Worm (Caenorhabditis elegans): Measurements from ENCODE around the gene F14B8.4.

F14B8.4 gene

DNA sequence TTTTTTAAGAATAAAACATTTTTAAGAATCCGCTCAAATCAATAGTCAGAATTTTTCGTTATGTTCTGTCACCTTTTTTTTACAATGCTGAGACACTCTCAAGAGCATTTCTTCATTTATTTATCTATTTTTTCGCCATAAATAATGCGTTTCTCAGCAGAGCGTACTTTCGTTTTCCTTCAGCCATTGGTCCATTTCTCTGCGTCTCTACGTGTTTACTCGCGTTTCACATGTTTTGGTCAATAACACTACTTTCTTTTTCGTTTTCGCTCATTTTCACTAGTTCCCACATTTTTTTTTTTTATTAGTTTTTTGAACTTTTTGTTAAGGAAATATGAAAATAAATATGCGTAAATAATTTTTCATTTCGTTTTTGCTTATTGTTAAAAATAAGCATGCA is 34.7 kb upstream of the F14B8.4 start (continued):
- no peak for TF ChIP-seq duxl-1 (tag; optimal IDR thresholded peaks at IDR 0.05; ENCODE audit: poor library complexity)
- peak; percentile 78 for TF ChIP-seq aha-1 (tag)
- peak; percentile 51 for TF ChIP-seq mep-1 (tag; optimal IDR thresholded peaks at IDR 0.05)
- peak in 1 of 2 experiments; percentile 33 for TF ChIP-seq mdl-1 (tag; optimal IDR thresholded peaks at IDR 0.05)

DNA sequence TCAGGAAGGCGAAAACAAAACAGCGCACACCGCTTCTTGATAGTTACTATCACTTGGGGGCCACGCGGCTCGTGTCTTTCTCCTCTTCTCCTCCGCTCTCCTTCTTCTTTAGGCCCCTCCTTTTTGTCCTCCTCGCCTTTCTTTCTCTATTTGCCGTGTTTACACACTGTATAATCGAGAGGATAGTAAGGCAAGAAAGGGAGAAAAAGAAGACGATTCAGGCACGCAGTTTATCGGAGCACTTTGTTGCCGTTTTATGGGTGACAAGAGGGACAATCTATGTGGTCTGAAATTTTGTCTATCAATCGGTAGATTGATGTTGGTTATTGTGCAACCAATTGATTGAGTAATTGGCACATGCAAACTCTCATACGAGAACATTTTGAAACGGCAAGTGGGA is 32.4 kb upstream of the F14B8.4 start, which contains the start of gene F14B8.6:
Gene F14B8.6 (minus strand): TSS at position 292 of the 400 bp plus-strand sequence.
- TF ChIP-seq ztf-11 (tag; optimal IDR thresholded peaks at IDR 0.05) (no peak), F49E8.2 (tag; optimal IDR thresholded peaks at IDR 0.05; ENCODE audit: borderline replicate concordance) (no peak), nhr-77 (tag; optimal IDR thresholded peaks at IDR 0.05) (no peak), gei-8 (GFP tag; optimal IDR thresholded peaks at IDR 0.05) (no peak), lin-38 (GFP tag; IDR thresholded peaks at IDR 0.05) (no peak), dmd-6 (GFP tag; IDR thresholded peaks at IDR 0.05) (peak; percentile 84), lin-29 (GFP tag; IDR thresholded peaks at IDR 0.05) (no peak), nhr-48 (tag; optimal IDR thresholded peaks at IDR 0.05) (no peak), zip-11 (GFP tag; IDR thresholded peaks at IDR 0.05) (no peak), nhr-28 (tag; optimal IDR thresholded peaks at IDR 0.05) (peak; percentile 43), nhr-111 (GFP tag; optimal IDR thresholded peaks at IDR 0.05) (no peak), mdl-1 (tag; optimal IDR thresholded peaks at IDR 0.05) (peak; percentile 48 to 68), arid-1 (GFP tag; conservative IDR thresholded peaks at IDR 0.05) (no peak), lin-15B (tag; optimal IDR thresholded peaks at IDR 0.05) (no peak), lim-7 (GFP tag; IDR thresholded peaks at IDR 0.05) (no peak), hif-1 (tag; optimal IDR thresholded peaks at IDR 0.05) (no peak), dve-1 (tag; optimal IDR thresholded peaks at IDR 0.05; ENCODE audit: insufficient read depth) (peak; percentile 36), Y75B8A.6 (GFP tag; IDR thresholded peaks at IDR 0.05) (no peak), F44E2.7 (GFP tag; IDR thresholded peaks at IDR 0.05) (no peak), php-3 (GFP tag; IDR thresholded peaks at IDR 0.05) (peak; percentile 69), hlh-11 (tag; optimal IDR thresholded peaks at IDR 0.05) (peak; percentile 74), F26F4.8 (GFP tag; conservative IDR thresholded peaks at IDR 0.05) (no peak), aly-2 (tag; optimal IDR thresholded peaks at IDR 0.05) (no peak), unc-62 (GFP tag; optimal IDR thresholded peaks at IDR 0.05 in 1 of 2) (no peak), unc-62 (tag; optimal IDR thresholded peaks at IDR 0.05) (no peak), mep-1 (tag; optimal IDR thresholded peaks at IDR 0.05) (peak; percentile 23), rbr-2 (tag; optimal IDR thresholded peaks at IDR 0.05) (no peak), lsy-2 (tag; optimal IDR thresholded peaks at IDR 0.05) (no peak), lin-13 (GFP tag; optimal IDR thresholded peaks at IDR 0.05) (no peak), nhr-6 (tag; optimal IDR thresholded peaks at IDR 0.05) (no peak), mxl-2 (GFP tag; conservative IDR thresholded peaks at IDR 0.05) (no peak), daf-12 (tag; optimal IDR thresholded peaks at IDR 0.05) (no peak), mdt-29 (GFP tag; IDR thresholded peaks at IDR 0.05) (no peak), pqm-1 (tag; optimal IDR thresholded peaks at IDR 0.05) (peak; percentile 17), pha-4 (GFP tag; IDR thresholded peaks at IDR 0.05) (no peak), pha-4 (tag; optimal IDR thresholded peaks at IDR 0.05) (peak; percentile 3), hlh-30 (tag; optimal IDR thresholded peaks at IDR 0.05; ENCODE audit: insufficient read depth) (peak; percentile 9), ztf-7 (tag; optimal IDR thresholded peaks at IDR 0.05) (no peak), ama-1 (optimal IDR thresholded peaks at IDR 0.05) (no peak), T26A8.4 (GFP tag; IDR thresholded peaks at IDR 0.05) (no peak), fkh-10 (GFP tag; optimal IDR thresholded peaks at IDR 0.05) (no peak), vab-7 (GFP tag; IDR thresholded peaks at IDR 0.05) (no peak), mes-2 (tag; optimal IDR thresholded peaks at IDR 0.05; ENCODE audit: poor library complexity, severe bottlenecking) (no peak), Y48G9A.11 (GFP tag; IDR thresholded peaks at IDR 0.05) (no peak), daf-16 (GFP tag; optimal IDR thresholded peaks at IDR 0.05) (no peak), daf-16 (tag; optimal IDR thresholded peaks at IDR 0.05) (peak; percentile 78), set-16 (GFP tag; IDR thresholded peaks at IDR 0.05) (no peak), ceh-32 (tag; optimal IDR thresholded peaks at IDR 0.05; ENCODE audit: poor library complexity) (no peak), daf-8 (GFP tag; IDR thresholded peaks at IDR 0.05) (no peak)
